Fruit fly (Drosophila melanogaster): ENCODE measurements around the gene CG9106.

The CG9106 gene

dm6 chrX:15272305-15272704 is at the start of gene CG9106:
CG9106 (minus strand) TSS chrX:15272405.
- no peak for TF ChIP-seq kay (GFP tag; ENCODE audit: borderline replicate concordance)
- TF ChIP-seq CG33017 (tag; optimal IDR thresholded peaks at IDR 0.05) = no peak
- no peak for TF ChIP-seq CG12768 (GFP tag; optimal IDR thresholded peaks at IDR 0.05)
- no peak for TF ChIP-seq CG11617 (GFP tag; optimal IDR thresholded peaks at IDR 0.05)
- TF ChIP-seq CG7101 (tag; optimal IDR thresholded peaks at IDR 0.05) = no peak
- no peak for TF ChIP-seq toe (GFP tag; optimal IDR thresholded peaks at IDR 0.05)
- no peak for TF ChIP-seq Clk (GFP tag; optimal IDR thresholded peaks at IDR 0.05)
- TF ChIP-seq cnc (optimal IDR thresholded peaks at IDR 0.05) = no peak
- no peak for TF ChIP-seq bab1 (GFP tag; optimal IDR thresholded peaks at IDR 0.05)
- no peak for TF ChIP-seq Mnt (GFP tag; optimal IDR thresholded peaks at IDR 0.05)
- TF ChIP-seq cic (GFP tag; optimal IDR thresholded peaks at IDR 0.05) = no peak
- TF ChIP-seq CG14711 (tag; optimal IDR thresholded peaks at IDR 0.05) = no peak
- no peak for TF ChIP-seq pad (GFP tag; optimal IDR thresholded peaks at IDR 0.05)
- no peak for TF ChIP-seq Hr96 (GFP tag; optimal IDR thresholded peaks at IDR 0.05)
- no peak for TF ChIP-seq CG7045 (GFP tag; optimal IDR thresholded peaks at IDR 0.05)
- no peak for TF ChIP-seq ovo (GFP tag; optimal IDR thresholded peaks at IDR 0.05)

- TF ChIP-seq tj (GFP tag; optimal IDR thresholded peaks at IDR 0.05) = no peak
Measured at dm6 chrX:15320973-15321372, 48.8 kb upstream of the CG9106 start.

DNA sequence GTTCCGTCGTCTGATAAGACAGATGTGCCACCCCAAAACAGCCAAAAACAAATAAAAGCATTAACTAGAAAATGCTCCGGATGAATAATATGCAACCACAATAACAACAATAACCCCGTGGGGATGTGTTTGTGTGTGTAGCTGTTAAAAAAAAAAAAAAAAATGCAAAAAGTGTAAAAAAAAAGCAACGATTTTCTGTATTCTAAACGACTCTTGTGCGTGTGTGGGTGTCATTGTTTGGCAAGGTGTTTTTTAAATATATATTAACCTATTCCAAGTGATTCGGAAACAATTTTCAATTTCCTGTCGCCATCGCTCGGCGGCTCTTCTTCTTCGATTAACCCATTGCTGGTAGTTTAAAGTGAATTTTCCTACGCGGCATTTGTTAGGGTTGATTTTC is 48.3 kb upstream of the CG9106 start:
- TF ChIP-seq cic (GFP tag; optimal IDR thresholded peaks at IDR 0.05) (no peak), tj (GFP tag; optimal IDR thresholded peaks at IDR 0.05) (peak; percentile 16), CG5204 (GFP tag; optimal IDR thresholded peaks at IDR 0.05) (peak; percentile 19), CG11617 (GFP tag; optimal IDR thresholded peaks at IDR 0.05) (peak; percentile 46), Mnt (GFP tag; optimal IDR thresholded peaks at IDR 0.05) (no peak), CG12768 (GFP tag; optimal IDR thresholded peaks at IDR 0.05) (peak; percentile 38), CG7045 (GFP tag; optimal IDR thresholded peaks at IDR 0.05) (no peak), kay (GFP tag; ENCODE audit: borderline replicate concordance) (no peak)

DNA sequence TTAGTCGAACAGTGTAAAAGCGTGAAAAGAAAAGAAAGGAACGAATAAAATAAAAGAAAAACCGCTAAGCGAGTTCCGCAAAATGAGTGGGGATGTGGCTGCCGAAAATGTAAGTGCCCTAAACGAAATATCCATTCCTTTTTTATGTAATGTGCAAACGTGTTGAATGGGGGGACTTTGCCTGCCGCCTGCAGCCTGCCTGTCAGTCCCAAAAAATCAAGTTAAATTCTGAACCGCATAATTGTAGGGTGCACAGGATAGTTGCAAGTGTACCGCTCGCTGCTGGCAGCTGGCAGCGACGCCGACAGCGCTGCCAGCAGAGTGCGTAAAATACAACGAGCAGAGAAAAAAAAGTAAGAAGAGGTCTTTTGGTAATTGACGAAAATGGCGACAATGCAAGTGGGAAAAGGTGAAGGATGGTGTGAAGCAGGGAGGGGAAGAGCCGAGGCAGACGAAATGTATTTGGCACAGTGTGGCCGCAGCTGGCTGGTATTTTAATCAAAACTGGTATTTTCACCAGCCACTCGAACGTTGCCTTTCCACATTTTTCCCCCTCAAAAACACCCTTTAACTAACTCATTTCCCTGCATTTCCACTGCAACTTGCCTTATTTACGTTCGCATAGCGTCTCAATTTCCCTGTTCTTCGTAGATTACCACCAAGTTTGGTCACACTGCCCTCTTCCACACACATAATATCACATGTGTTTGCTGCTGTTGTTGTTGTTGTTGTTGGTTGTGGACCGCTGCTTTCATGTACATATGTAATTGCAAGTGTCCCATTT is 47.7 kb upstream of the CG9106 start:
- TF ChIP-seq CG5204 (GFP tag; optimal IDR thresholded peaks at IDR 0.05) (no peak), CG7101 (tag; optimal IDR thresholded peaks at IDR 0.05) (peak; percentile 31), pad (GFP tag; optimal IDR thresholded peaks at IDR 0.05) (peak; percentile 63), CG14711 (tag; optimal IDR thresholded peaks at IDR 0.05) (no peak), cnc (optimal IDR thresholded peaks at IDR 0.05) (no peak), tj (GFP tag; optimal IDR thresholded peaks at IDR 0.05) (peak; percentile 54), cic (GFP tag; optimal IDR thresholded peaks at IDR 0.05) (peak; percentile 38), CG1620 (GFP tag; optimal IDR thresholded peaks at IDR 0.05) (peak; percentile 5), toe (GFP tag; optimal IDR thresholded peaks at IDR 0.05) (no peak), bab1 (GFP tag; optimal IDR thresholded peaks at IDR 0.05) (peak; percentile 40), Crg-1 (GFP tag; optimal IDR thresholded peaks at IDR 0.05) (peak; percentile 13), Mnt (GFP tag; optimal IDR thresholded peaks at IDR 0.05) (peak; percentile 84)

DNA sequence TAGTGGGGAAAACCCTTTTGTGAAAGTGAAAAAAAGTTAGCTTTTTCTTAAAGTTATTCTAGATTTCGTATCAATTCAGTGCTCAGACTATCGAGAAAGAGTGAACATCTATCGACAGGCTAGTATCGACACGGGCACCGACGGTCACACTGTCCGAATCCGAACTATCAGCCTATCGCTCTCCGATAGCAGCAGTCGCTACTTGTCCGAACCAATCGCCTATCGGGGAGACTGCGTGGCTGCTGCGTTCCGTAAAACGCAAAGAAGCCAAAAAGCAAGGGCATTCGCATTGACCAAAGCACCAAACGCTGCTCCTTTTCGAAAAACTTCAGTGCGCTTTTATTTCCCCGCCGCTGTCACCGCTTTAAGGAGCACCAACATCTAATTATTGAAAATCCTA is 47.1 kb upstream of the CG9106 start, which contains the start of gene Top1:
Gene Top1, plus strand, starts transcription at position 190 of the 400 bp plus-strand sequence.
- TF ChIP-seq CG14711 (tag; optimal IDR thresholded peaks at IDR 0.05) (no peak), Hr96 (GFP tag; optimal IDR thresholded peaks at IDR 0.05) (peak; percentile 49), cnc (optimal IDR thresholded peaks at IDR 0.05) (no peak), CG12768 (GFP tag; optimal IDR thresholded peaks at IDR 0.05) (no peak), Clk (GFP tag; optimal IDR thresholded peaks at IDR 0.05) (no peak), bab1 (GFP tag; optimal IDR thresholded peaks at IDR 0.05) (no peak), cic (GFP tag; optimal IDR thresholded peaks at IDR 0.05) (no peak), ovo (GFP tag; optimal IDR thresholded peaks at IDR 0.05) (no peak), Mnt (GFP tag; optimal IDR thresholded peaks at IDR 0.05) (peak; percentile 54), pad (GFP tag; optimal IDR thresholded peaks at IDR 0.05) (no peak), tj (GFP tag; optimal IDR thresholded peaks at IDR 0.05) (no peak), CG11617 (GFP tag; optimal IDR thresholded peaks at IDR 0.05) (no peak), CG33017 (tag; optimal IDR thresholded peaks at IDR 0.05) (no peak), CG5204 (GFP tag; optimal IDR thresholded peaks at IDR 0.05) (no peak), CG7101 (tag; optimal IDR thresholded peaks at IDR 0.05) (peak; percentile 33), CG7045 (GFP tag; optimal IDR thresholded peaks at IDR 0.05) (no peak), CG1620 (GFP tag; optimal IDR thresholded peaks at IDR 0.05) (peak; percentile 73), kay (GFP tag; ENCODE audit: borderline replicate concordance) (no peak), Crg-1 (GFP tag; optimal IDR thresholded peaks at IDR 0.05) (peak; percentile 41), toe (GFP tag; optimal IDR thresholded peaks at IDR 0.05) (peak; percentile 14)

DNA sequence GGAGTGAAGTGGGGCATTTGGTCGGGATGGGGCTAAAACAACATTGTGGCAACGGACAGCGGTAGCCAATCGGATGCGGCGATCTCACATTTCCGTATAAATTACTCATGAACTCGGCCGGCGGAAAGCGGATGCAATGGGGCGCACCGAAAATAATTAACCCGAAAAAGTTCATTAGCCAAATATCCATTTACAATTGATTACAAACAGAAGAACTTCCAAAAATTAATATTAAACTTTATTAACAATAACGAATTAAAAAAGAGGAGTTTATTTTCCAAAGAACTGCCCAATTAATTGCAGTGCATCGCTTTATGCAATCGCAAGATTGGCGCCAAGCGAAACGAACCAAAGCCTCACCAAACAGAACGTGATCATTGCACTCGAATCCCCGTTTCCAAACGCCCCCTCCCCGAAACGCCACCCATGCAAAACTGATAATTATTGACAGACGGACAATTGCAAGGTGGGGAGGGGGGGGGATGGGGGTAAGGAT is 41.7 kb upstream of the CG9106 start:
- TF ChIP-seq CG7101 (tag; optimal IDR thresholded peaks at IDR 0.05) (peak; percentile 90), CG14711 (tag; optimal IDR thresholded peaks at IDR 0.05) (peak; percentile 83), Clk (GFP tag; optimal IDR thresholded peaks at IDR 0.05) (peak; percentile 70), CG12768 (GFP tag; optimal IDR thresholded peaks at IDR 0.05) (peak; percentile 75), Crg-1 (GFP tag; optimal IDR thresholded peaks at IDR 0.05) (no peak), CG5204 (GFP tag; optimal IDR thresholded peaks at IDR 0.05) (peak; percentile 43), cnc (optimal IDR thresholded peaks at IDR 0.05) (no peak), toe (GFP tag; optimal IDR thresholded peaks at IDR 0.05) (peak; percentile 31), tj (GFP tag; optimal IDR thresholded peaks at IDR 0.05) (peak; percentile 78), kay (GFP tag; ENCODE audit: borderline replicate concordance) (no peak), CG7045 (GFP tag; optimal IDR thresholded peaks at IDR 0.05) (peak; percentile 72), pad (GFP tag; optimal IDR thresholded peaks at IDR 0.05) (peak; percentile 76), bab1 (GFP tag; optimal IDR thresholded peaks at IDR 0.05) (peak; percentile 56), Mnt (GFP tag; optimal IDR thresholded peaks at IDR 0.05) (peak; percentile 55), cic (GFP tag; optimal IDR thresholded peaks at IDR 0.05) (peak; percentile 76), CG1620 (GFP tag; optimal IDR thresholded peaks at IDR 0.05) (peak; percentile 46), ovo (GFP tag; optimal IDR thresholded peaks at IDR 0.05) (peak; percentile 60), CG11617 (GFP tag; optimal IDR thresholded peaks at IDR 0.05) (peak; percentile 90), Hr96 (GFP tag; optimal IDR thresholded peaks at IDR 0.05) (peak; percentile 19), CG33017 (tag; optimal IDR thresholded peaks at IDR 0.05) (peak; percentile 69)
